Worm (Caenorhabditis elegans) whole organism, L4 larva: ENCODE data around the gene csr-1.

Experiments
- aly-2 ChIP-seq: sonication (generic microtip); optimal IDR thresholded peaks from 2 replicates; lab custom pipeline; 2018; ENCODE audit warnings: missing biosample characterization, missing genetic modification characterization
- dmd-6 ChIP-seq: fragments of 200-800 bp; sonication (Bioruptor generic); IDR thresholded peaks from 2 replicates; pipeline ENCODE4 v1.3.6; 2022; ENCODE audit warnings: missing genetic modification reagents, missing genetic modification characterization, missing compliant biosample characterization
- egl-27 ChIP-seq: sonication (generic microtip); optimal IDR thresholded peaks from 3 replicates; lab custom pipeline; 2017; ENCODE audit warnings: missing biosample characterization, missing genetic modification reagents, missing genetic modification characterization
- fos-1 ChIP-seq: fragments of 150-350 bp; optimal IDR thresholded peaks from 2 replicates; lab custom pipeline; 2014; ENCODE audit warnings: missing biosample characterization, missing genetic modification characterization
- lin-13 ChIP-seq: fragments of 150-350 bp; optimal IDR thresholded peaks from 2 replicates; lab custom pipeline; 2014; ENCODE audit warnings: missing biosample characterization, missing genetic modification reagents, missing genetic modification characterization
- lin-15B ChIP-seq: fragments of 150-350 bp; sonication (generic microtip); optimal IDR thresholded peaks from 3 replicates; lab custom pipeline; 2014; ENCODE audit warnings: missing biosample characterization, missing genetic modification characterization
- nhr-237 ChIP-seq: sonication (generic microtip); optimal IDR thresholded peaks from 2 replicates; lab custom pipeline; 2017; ENCODE audit warnings: missing biosample characterization, missing genetic modification characterization
- nhr-48 ChIP-seq: sonication (generic microtip); optimal IDR thresholded peaks from 2 replicates; lab custom pipeline; 2016; ENCODE audit warnings: mild to moderate bottlenecking, missing genetic modification characterization, missing compliant biosample characterization
- snpc-4 ChIP-seq: fragments of 150-350 bp; optimal IDR thresholded peaks from 2 replicates; lab custom pipeline; 2014; ENCODE audit warnings: missing biosample characterization, missing genetic modification characterization
- vab-7 ChIP-seq: fragments of 200-800 bp; sonication (Bioruptor generic); IDR thresholded peaks from 2 replicates; pipeline ENCODE4 v1.3.6; 2022; ENCODE audit warnings: missing genetic modification reagents, missing genetic modification characterization, missing compliant biosample characterization

- no peak for TF ChIP-seq fos-1 (tag; lab: Kevin White, UChicago)
- no peak for TF ChIP-seq egl-27 (tag; lab: Kevin White, UChicago)
- TF ChIP-seq aly-2 (tag; lab: Kevin White, UChicago) = no peak
- TF ChIP-seq lin-15B (tag; lab: Kevin White, UChicago) = no peak
- no peak for TF ChIP-seq lin-13 (GFP tag; lab: Kevin White, UChicago)
- TF ChIP-seq vab-7 = no peak
- TF ChIP-seq nhr-48 = no peak
- no peak for TF ChIP-seq dmd-6 (GFP tag; lab: Robert Waterston, UW)
- TF ChIP-seq snpc-4 (tag; lab: Kevin White, UChicago) = no peak
- TF ChIP-seq nhr-237 = no peak
Measured at ce11 chrIV:7943272-7943671, 13.8 kb upstream of the csr-1 start.
